Fruit fly (Drosophila melanogaster) whole organism, embryonic: ENCODE results near the gene Ir64a.

Source experiments
- B-H1 ChIP-seq: fragments of 200-800 bp; sonication (Bioruptor generic); IDR thresholded peaks from 3 replicates; pipeline ENCODE4 v1.3.6; 2022; ENCODE audit warnings: missing biosample characterization, missing genetic modification characterization
- CG11723 ChIP-seq: fragments of 200-800 bp; sonication (Bioruptor generic); optimal IDR thresholded peaks from 2 replicates; lab custom pipeline; 2017; ENCODE audit warnings: missing biosample characterization, mild to moderate bottlenecking, missing genetic modification characterization
- CG12744 ChIP-seq: fragments of 200-800 bp; sonication (Bioruptor generic); optimal IDR thresholded peaks from 2 replicates; lab custom pipeline; 2016; ENCODE audit warnings: missing biosample characterization, missing genetic modification characterization
- CG13296 ChIP-seq: fragments of 200-800 bp; sonication (Bioruptor generic); optimal IDR thresholded peaks from 3 replicates; lab custom pipeline; 2018; ENCODE audit warnings: missing biosample characterization, mild to moderate bottlenecking, missing genetic modification characterization
- CG13624 ChIP-seq: fragments of 200-800 bp; sonication (Bioruptor generic); optimal IDR thresholded peaks from 2 replicates; lab custom pipeline; 2016; ENCODE audit warnings: missing biosample characterization, missing genetic modification characterization
- CG14050 ChIP-seq: fragments of 200-800 bp; sonication (Bioruptor generic); IDR thresholded peaks from 3 replicates; pipeline ENCODE4 v1.3.6; 2022; ENCODE audit warnings: missing biosample characterization, missing genetic modification characterization
- CG14667 ChIP-seq: fragments of 200-800 bp; sonication (Bioruptor generic); IDR thresholded peaks from 2 replicates; pipeline ENCODE4 v1.3.6; 2022; ENCODE audit warnings: missing biosample characterization, missing genetic modification characterization
- CG14860 ChIP-seq: fragments of 200-800 bp; sonication (Bioruptor generic); IDR thresholded peaks from 3 replicates; pipeline ENCODE4 v1.3.6; 2022; ENCODE audit warnings: missing biosample characterization, missing genetic modification characterization; ENCODE audit not compliant: partially characterized antibody
- CG2120 ChIP-seq: fragments of 200-800 bp; sonication (Bioruptor generic); optimal IDR thresholded peaks from 3 replicates; lab custom pipeline; 2016; ENCODE audit warnings: missing biosample characterization, missing genetic modification characterization
- CG3065 ChIP-seq: fragments of 200-800 bp; sonication (Bioruptor generic); optimal IDR thresholded peaks from 2 replicates; lab custom pipeline; 2016; ENCODE audit warnings: missing biosample characterization, missing genetic modification characterization
- CG3163 ChIP-seq: fragments of 200-800 bp; sonication (Bioruptor generic); optimal IDR thresholded peaks from 3 replicates; lab custom pipeline; 2016; ENCODE audit warnings: missing biosample characterization, missing genetic modification characterization
- CG4282 ChIP-seq: fragments of 200-800 bp; sonication (Bioruptor generic); optimal IDR thresholded peaks from 2 replicates; lab custom pipeline; 2016; ENCODE audit warnings: missing biosample characterization, missing genetic modification characterization
- CG4617 ChIP-seq: fragments of 200-800 bp; sonication (Bioruptor generic); optimal IDR thresholded peaks from 3 replicates; lab custom pipeline; 2016; ENCODE audit warnings: missing biosample characterization, missing genetic modification characterization, borderline replicate concordance
- CG6813 ChIP-seq: fragments of 200-800 bp; sonication (Bioruptor generic); optimal IDR thresholded peaks from 2 replicates; lab custom pipeline; 2017; ENCODE audit warnings: missing biosample characterization, missing genetic modification characterization, mild to moderate bottlenecking, moderate library complexity, missing genetic modification reagents
- CG8944 ChIP-seq: fragments of 200-800 bp; sonication (Bioruptor generic); optimal IDR thresholded peaks from 3 replicates; lab custom pipeline; 2016; ENCODE audit warnings: missing biosample characterization, missing genetic modification characterization
- CG9215 ChIP-seq: fragments of 200-800 bp; sonication (Bioruptor generic); IDR thresholded peaks from 2 replicates; pipeline ENCODE4 v1.3.6; 2022; ENCODE audit warnings: missing biosample characterization, missing genetic modification characterization
- ERR ChIP-seq: fragments of 200-800 bp; sonication (Bioruptor generic); optimal IDR thresholded peaks from 2 replicates; lab custom pipeline; 2016; ENCODE audit warnings: missing biosample characterization, missing genetic modification characterization
- Lpt ChIP-seq: fragments of >200 bp; optimal IDR thresholded peaks from 2 replicates; lab custom pipeline; 2018; ENCODE audit warnings: missing biosample characterization, missing genetic modification characterization
- NC2β ChIP-seq: fragments of 200-800 bp; sonication (Bioruptor generic); optimal IDR thresholded peaks from 2 replicates; lab custom pipeline; 2016; ENCODE audit warnings: missing biosample characterization, missing genetic modification characterization
- Pdp1 ChIP-seq, 2 experiments: fragments of 200-800 bp; sonication (Bioruptor generic); optimal IDR thresholded peaks; 3 replicates each; lab custom pipeline; 2016; ENCODE audit warnings: missing biosample characterization in 2 of 2, missing genetic modification characterization in 2 of 2, mild to moderate bottlenecking in 1 of 2, moderate library complexity in 1 of 2
- Spps ChIP-seq: fragments of 200-800 bp; sonication (Bioruptor generic); optimal IDR thresholded peaks from 2 replicates; lab custom pipeline; 2018; ENCODE audit warnings: missing biosample characterization, mild to moderate bottlenecking, missing genetic modification characterization
- YL-1 ChIP-seq: fragments of 200-800 bp; sonication (Bioruptor generic); optimal IDR thresholded peaks from 3 replicates; lab custom pipeline; 2017; ENCODE audit warnings: missing biosample characterization, mild to moderate bottlenecking, missing genetic modification characterization
- ato ChIP-seq: fragments of 200-800 bp; sonication (Bioruptor generic); IDR thresholded peaks from 2 replicates; pipeline ENCODE4 v1.3.6; 2022; ENCODE audit warnings: missing biosample characterization, missing genetic modification characterization; ENCODE audit not compliant: partially characterized antibody
- az2 ChIP-seq: fragments of 200-800 bp; sonication (Bioruptor generic); optimal IDR thresholded peaks from 3 replicates; lab custom pipeline; 2016; ENCODE audit warnings: missing biosample characterization, missing genetic modification characterization
- btn ChIP-seq: fragments of 200-800 bp; sonication (Bioruptor generic); optimal IDR thresholded peaks from 2 replicates; lab custom pipeline; 2016; ENCODE audit warnings: missing biosample characterization, missing genetic modification characterization
- cas ChIP-seq: fragments of 200-800 bp; sonication (Bioruptor generic); IDR thresholded peaks from 2 replicates; pipeline ENCODE4 v1.3.6; 2022; ENCODE audit warnings: missing biosample characterization, missing genetic modification characterization
- cg ChIP-seq: fragments of 200-800 bp; sonication (Bioruptor generic); optimal IDR thresholded peaks from 3 replicates; lab custom pipeline; 2019; ENCODE audit warnings: missing biosample characterization, mild to moderate bottlenecking, missing genetic modification characterization, moderate library complexity
- dimm ChIP-seq: fragments of 200-800 bp; sonication (Bioruptor generic); IDR thresholded peaks from 2 replicates; pipeline ENCODE4 v1.3.6; 2022; ENCODE audit warnings: missing biosample characterization, missing genetic modification characterization
- dysf ChIP-seq: fragments of 200-800 bp; sonication (Bioruptor generic); IDR thresholded peaks from 3 replicates; pipeline ENCODE4 v1.3.6; 2022; ENCODE audit warnings: missing biosample characterization, missing genetic modification characterization
- emc ChIP-seq: fragments of 200-800 bp; sonication (Bioruptor generic); optimal IDR thresholded peaks from 2 replicates; lab custom pipeline; 2016; ENCODE audit warnings: missing biosample characterization, missing genetic modification characterization
- ftz-f1 ChIP-seq: fragments of 200-800 bp; sonication (Bioruptor generic); optimal IDR thresholded peaks from 2 replicates; lab custom pipeline; 2016; ENCODE audit warnings: missing biosample characterization, missing genetic modification characterization
- ind ChIP-seq: fragments of 200-800 bp; sonication (Bioruptor generic); optimal IDR thresholded peaks from 3 replicates; lab custom pipeline; 2016; ENCODE audit warnings: missing biosample characterization, missing genetic modification characterization
- ken ChIP-seq: fragments of 200-800 bp; sonication (Bioruptor generic); IDR thresholded peaks from 3 replicates; pipeline ENCODE4 v1.3.6; 2022; ENCODE audit warnings: missing biosample characterization, missing genetic modification characterization
- lbe ChIP-seq: fragments of 200-800 bp; sonication (Bioruptor generic); optimal IDR thresholded peaks from 2 replicates; lab custom pipeline; 2016; ENCODE audit warnings: missing biosample characterization, mild to moderate bottlenecking, missing genetic modification characterization
- lov ChIP-seq, 2 experiments: fragments of 200-800 bp in 1 of 2; fragments of >200 bp in 1 of 2; sonication (Bioruptor generic) in 1 of 2; IDR thresholded peaks in 1 of 2; optimal IDR thresholded peaks in 1 of 2; 2 replicates in 1 of 2; 3 replicates in 1 of 2; pipeline versions ENCODE4 v1.3.6 to Lab custom; 2017 to 2022; ENCODE audit warnings: missing biosample characterization in 1 of 2, missing genetic modification characterization in 1 of 2
- mirr ChIP-seq: fragments of 200-800 bp; sonication (Bioruptor generic); optimal IDR thresholded peaks from 3 replicates; lab custom pipeline; 2018; ENCODE audit warnings: missing biosample characterization, mild to moderate bottlenecking, missing genetic modification characterization
- nau ChIP-seq: fragments of 200-800 bp; sonication (Bioruptor generic); optimal IDR thresholded peaks from 3 replicates; lab custom pipeline; 2017; ENCODE audit warnings: missing biosample characterization, mild to moderate bottlenecking, missing genetic modification characterization, missing genetic modification reagents
- otp ChIP-seq: fragments of 200-800 bp; sonication (Bioruptor generic); IDR thresholded peaks from 3 replicates; pipeline ENCODE4, ENCODE4 v1.3.6; 2022; ENCODE audit warnings: missing biosample characterization, missing genetic modification characterization
- peb ChIP-seq: fragments of 200-800 bp; sonication (Bioruptor generic); IDR thresholded peaks from 2 replicates; pipeline ENCODE4 v1.3.6; 2022; ENCODE audit warnings: missing biosample characterization, missing genetic modification characterization
- pita ChIP-seq: fragments of 200-800 bp; sonication (Bioruptor generic); optimal IDR thresholded peaks from 2 replicates; lab custom pipeline; 2017; ENCODE audit warnings: missing biosample characterization, mild to moderate bottlenecking, missing genetic modification characterization
- sens ChIP-seq: fragments of 200-800 bp; sonication (Bioruptor generic); peaks from one replicate; lab custom pipeline; 2016; ENCODE audit warnings: missing biosample characterization, missing genetic modification characterization
- seq ChIP-seq: fragments of 200-800 bp; sonication (Bioruptor generic); IDR thresholded peaks from 2 replicates; pipeline ENCODE4 v1.3.6; 2022; ENCODE audit warnings: missing biosample characterization, missing genetic modification characterization
- sna ChIP-seq: fragments of 200-800 bp; sonication (Bioruptor generic); IDR thresholded peaks from 2 replicates; pipeline ENCODE4 v1.3.6; 2022; ENCODE audit warnings: missing biosample characterization, missing genetic modification characterization; ENCODE audit not compliant: partially characterized antibody
- sob ChIP-seq: fragments of 200-800 bp; sonication (Bioruptor generic); IDR thresholded peaks from 2 replicates; pipeline ENCODE4 v1.3.6; 2022; ENCODE audit warnings: missing biosample characterization, missing genetic modification characterization
- stwl ChIP-seq: fragments of 200-800 bp; sonication (Bioruptor generic); optimal IDR thresholded peaks from 3 replicates; lab custom pipeline; 2018; ENCODE audit warnings: missing biosample characterization, mild to moderate bottlenecking, missing genetic modification characterization, moderate library complexity
- trem ChIP-seq: fragments of 200-800 bp; optimal IDR thresholded peaks from 3 replicates; lab custom pipeline; 2019; ENCODE audit warnings: missing biosample characterization, mild to moderate bottlenecking, missing genetic modification characterization, moderate library complexity
- ttk ChIP-seq: fragments of 200-800 bp; sonication (Bioruptor generic); IDR thresholded peaks from 2 replicates; pipeline ENCODE4 v2.1.2; 2022; ENCODE audit warnings: missing biosample characterization, missing genetic modification characterization
- tup ChIP-seq: fragments of 200-800 bp; sonication (Bioruptor generic); optimal IDR thresholded peaks from 2 replicates; lab custom pipeline; 2016; ENCODE audit warnings: missing biosample characterization, mild to moderate bottlenecking, missing genetic modification characterization, moderate library complexity
- tx ChIP-seq: fragments of 200-800 bp; sonication (Bioruptor generic); optimal IDR thresholded peaks from 2 replicates; lab custom pipeline; 2016; ENCODE audit warnings: missing biosample characterization, missing genetic modification characterization
- z ChIP-seq: fragments of 200-800 bp; sonication (Bioruptor generic); IDR thresholded peaks from 3 replicates; pipeline ENCODE4 v1.3.6; 2022; ENCODE audit warnings: missing biosample characterization, missing genetic modification characterization
- zf30C ChIP-seq: fragments of 200-800 bp; sonication (Bioruptor generic); optimal IDR thresholded peaks from 3 replicates; lab custom pipeline; 2018; ENCODE audit warnings: missing biosample characterization, mild to moderate bottlenecking, missing genetic modification characterization

Gene Ir64a

DNA sequence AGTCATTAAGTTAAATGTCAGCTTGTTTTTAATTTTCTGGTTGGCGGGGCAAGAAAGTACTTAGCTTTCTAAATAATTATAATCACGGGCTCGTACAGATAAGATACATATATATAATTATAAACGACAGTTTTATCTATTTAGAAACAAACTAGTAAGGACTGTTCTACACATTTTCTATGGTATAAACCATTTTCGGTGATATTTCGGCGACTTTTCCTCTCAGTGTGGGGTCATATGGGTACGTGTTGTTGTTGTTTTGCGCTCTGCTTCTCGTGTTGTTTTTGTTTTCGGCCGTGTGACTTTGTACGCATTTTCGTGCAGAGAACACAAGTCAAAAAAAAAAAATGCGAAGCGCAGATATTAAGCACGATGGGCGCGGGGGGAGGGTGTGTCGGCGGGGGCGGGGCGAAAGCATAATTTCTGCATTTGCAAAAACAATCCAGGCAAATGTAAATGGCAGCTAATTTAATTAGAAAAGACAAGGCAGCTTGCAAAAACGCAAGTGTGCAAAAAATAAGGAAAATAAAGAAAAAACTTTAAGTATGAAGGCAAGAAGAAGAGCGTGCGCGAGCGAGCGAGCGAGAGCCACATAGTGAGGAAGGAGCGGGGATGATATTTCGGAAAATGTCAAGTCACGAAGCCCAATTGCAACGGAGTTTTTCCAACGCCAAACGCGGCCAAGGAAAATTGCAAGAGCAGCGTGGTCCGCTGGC, 17.3 kb downstream of the Ir64a start (continued):
- no peak for TF ChIP-seq ftz-f1 (GFP tag; lab: Kevin White, UChicago)
- no peak for TF ChIP-seq ken (GFP tag; lab: Robert Waterston, UW)
- TF ChIP-seq ind (GFP tag; lab: Kevin White, UChicago) = no peak
- TF ChIP-seq CG3163 (GFP tag; lab: Kevin White, UChicago) = no peak
- TF ChIP-seq lov (optimal IDR thresholded peaks at IDR 0.05; lab: Kevin White, UChicago) = no peak
- no peak for TF ChIP-seq lov (GFP tag; IDR thresholded peaks at IDR 0.05; lab: Robert Waterston, UW)
- no peak for TF ChIP-seq nau (GFP tag; lab: Kevin White, UChicago)
- peak; percentile 62 for TF ChIP-seq CG2120 (GFP tag; lab: Kevin White, UChicago)
- no peak for TF ChIP-seq CG9215
- TF ChIP-seq sob (GFP tag; lab: Robert Waterston, UW) = no peak
- no peak for TF ChIP-seq CG14050 (GFP tag; lab: Robert Waterston, UW)
- TF ChIP-seq emc (GFP tag; lab: Kevin White, UChicago) = no peak
- TF ChIP-seq CG12744 (GFP tag; lab: Kevin White, UChicago) = no peak
- TF ChIP-seq ttk (GFP tag; lab: Robert Waterston, UW) = no peak
- no peak for TF ChIP-seq dimm (GFP tag; lab: Robert Waterston, UW)
- no peak for TF ChIP-seq NC2β (GFP tag; lab: Kevin White, UChicago)
- TF ChIP-seq sens (GFP tag; lab: Kevin White, UChicago) = no peak
- TF ChIP-seq CG4617 (GFP tag; lab: Kevin White, UChicago) = no peak
- TF ChIP-seq seq (GFP tag; lab: Robert Waterston, UW) = peak; percentile 53
- no peak for TF ChIP-seq CG3065 (GFP tag; lab: Kevin White, UChicago)
- TF ChIP-seq B-H1 = no peak
- no peak for TF ChIP-seq z (GFP tag; lab: Robert Waterston, UW)
- TF ChIP-seq cas (GFP tag; lab: Robert Waterston, UW) = no peak
- TF ChIP-seq CG4282 = no peak
- TF ChIP-seq CG11723 = no peak
- TF ChIP-seq otp (GFP tag; lab: Robert Waterston, UW) = no peak
- peak; percentile 79 for TF ChIP-seq zf30C
- TF ChIP-seq CG13296 (GFP tag; lab: Kevin White, UChicago) = no peak
- TF ChIP-seq pita (GFP tag; lab: Kevin White, UChicago) = no peak
- TF ChIP-seq YL-1 (GFP tag; lab: Kevin White, UChicago) = no peak
- no peak for TF ChIP-seq ERR (GFP tag; lab: Kevin White, UChicago)
- TF ChIP-seq Lpt = no peak
- TF ChIP-seq sna = no peak
- no peak for TF ChIP-seq Spps (tag; lab: Kevin White, UChicago)
- TF ChIP-seq peb (GFP tag; lab: Robert Waterston, UW) = no peak
- TF ChIP-seq lbe (GFP tag; lab: Kevin White, UChicago) = no peak
- no peak for TF ChIP-seq btn (GFP tag; lab: Kevin White, UChicago)
- no peak for TF ChIP-seq tup (GFP tag; lab: Kevin White, UChicago)
- no peak for TF ChIP-seq Pdp1 (GFP tag; optimal IDR thresholded peaks at IDR 0.05; lab: Kevin White, UChicago)
- TF ChIP-seq dysf (GFP tag; lab: Robert Waterston, UW) = no peak
- no peak for TF ChIP-seq tx (GFP tag; lab: Kevin White, UChicago)
- TF ChIP-seq trem (tag; lab: Kevin White, UChicago) = no peak
- no peak for TF ChIP-seq CG6813 (GFP tag; lab: Kevin White, UChicago)
- TF ChIP-seq stwl (tag; lab: Kevin White, UChicago) = no peak
- TF ChIP-seq CG14667 (GFP tag; lab: Robert Waterston, UW) = no peak
- no peak for TF ChIP-seq mirr
- no peak for TF ChIP-seq CG14860 (GFP tag; lab: Robert Waterston, UW)
- no peak for TF ChIP-seq ato
- peak; percentile 20 for TF ChIP-seq CG13624
- no peak for TF ChIP-seq CG8944
- peak; percentile 36 for TF ChIP-seq az2 (GFP tag; lab: Kevin White, UChicago)
- TF ChIP-seq cg = no peak
